Worm (Caenorhabditis elegans) whole organism, late embryonic: ENCODE measurements around the gene abu-1.

Experiments used
- ama-1 ChIP-seq: fragments of 150-350 bp; optimal IDR thresholded peaks from 2 replicates; lab custom pipeline; 2014
- ceh-22 ChIP-seq: sonication (generic microtip); optimal IDR thresholded peaks from 2 replicates; lab custom pipeline; 2017; ENCODE audit warnings: missing biosample characterization, missing genetic modification characterization
- ceh-30 ChIP-seq: fragments of 150-350 bp; optimal IDR thresholded peaks from 2 replicates; lab custom pipeline; 2014; ENCODE audit warnings: missing biosample characterization, missing genetic modification characterization
- ceh-48 ChIP-seq: sonication (generic microtip); optimal IDR thresholded peaks from 2 replicates; lab custom pipeline; 2016; ENCODE audit warnings: missing genetic modification characterization, inconsistent platforms, missing compliant biosample characterization
- fkh-10 ChIP-seq: fragments of 150-350 bp; optimal IDR thresholded peaks from 2 replicates; lab custom pipeline; 2014; ENCODE audit warnings: missing biosample characterization, missing genetic modification reagents, missing genetic modification characterization
- nfya-1 ChIP-seq: sonication (generic microtip); optimal IDR thresholded peaks from 2 replicates; lab custom pipeline; 2017; ENCODE audit warnings: missing genetic modification characterization, mild to moderate bottlenecking, missing compliant biosample characterization, antibody characterized with exemption, moderate library complexity
- ref-2 ChIP-seq: sonication (generic microtip); optimal IDR thresholded peaks from 2 replicates; lab custom pipeline; 2016; ENCODE audit warnings: missing genetic modification characterization, missing compliant biosample characterization
- unc-3 ChIP-seq, 2 experiments: fragments of 200-800 bp in 1 of 2; sonication (Bioruptor generic) in 1 of 2; sonication (generic microtip) in 1 of 2; conservative IDR thresholded peaks in 1 of 2; optimal IDR thresholded peaks in 1 of 2; 2 replicates each; pipeline versions ENCODE4 v1.3.6 to Lab custom; 2016 to 2022; ENCODE audit warnings: missing compliant biosample characterization in 2 of 2, missing genetic modification characterization in 2 of 2, missing genetic modification reagents in 1 of 2
- ztf-16 ChIP-seq: sonication (generic microtip); optimal IDR thresholded peaks from 2 replicates; lab custom pipeline; 2017; ENCODE audit warnings: missing genetic modification characterization, missing compliant biosample characterization

ce11 chrV:10371177-10371576 is 10.4 kb downstream of the abu-1 start:
- TF ChIP-seq nfya-1 (tag; lab: Kevin White, UChicago): no peak
- TF ChIP-seq ref-2: no peak
- no peak for TF ChIP-seq ama-1 (lab: Kevin White, UChicago)
- no peak for TF ChIP-seq ceh-48 (tag; lab: Kevin White, UChicago)
- no peak for TF ChIP-seq unc-3 (GFP tag; conservative IDR thresholded peaks at IDR 0.05; lab: Robert Waterston, UW)
- TF ChIP-seq unc-3 (tag; optimal IDR thresholded peaks at IDR 0.05; lab: Kevin White, UChicago): no peak
- TF ChIP-seq ceh-30 (tag; lab: Kevin White, UChicago): no peak
- no peak for TF ChIP-seq fkh-10 (GFP tag; lab: Kevin White, UChicago)
- TF ChIP-seq ceh-22: no peak
- TF ChIP-seq ztf-16 (tag; lab: Kevin White, UChicago): no peak
